Worm (Caenorhabditis elegans): ENCODE measurements around the gene sre-43.

The sre-43 gene

ce11 chrII:13991741-13992140 is 22.9 kb upstream of the sre-43 start, which contains the start of gene Y39G8B.5:
Y39G8B.5 (minus strand) TSS chrII:13991841.
- TF ChIP-seq T23F11.4 (GFP tag; optimal IDR thresholded peaks at IDR 0.05): no peak
- TF ChIP-seq ceh-31 (tag; optimal IDR thresholded peaks at IDR 0.05): no peak
- no peak for TF ChIP-seq hlh-8 (tag; optimal IDR thresholded peaks at IDR 0.05)
- TF ChIP-seq K02D7.2 (tag; optimal IDR thresholded peaks at IDR 0.05): no peak
- no peak for TF ChIP-seq lin-11 (tag; optimal IDR thresholded peaks at IDR 0.05)
- no peak for TF ChIP-seq pha-2 (tag; optimal IDR thresholded peaks at IDR 0.05)
- TF ChIP-seq C38D4.7 (GFP tag; optimal IDR thresholded peaks at IDR 0.05): no peak
- no peak for TF ChIP-seq tbx-2 (tag; optimal IDR thresholded peaks at IDR 0.05)
- TF ChIP-seq che-1 (tag; optimal IDR thresholded peaks at IDR 0.05): no peak
- TF ChIP-seq ceh-34 (tag; optimal IDR thresholded peaks at IDR 0.05): no peak
- no peak for TF ChIP-seq unc-3 (GFP tag; conservative IDR thresholded peaks at IDR 0.05)
- no peak for TF ChIP-seq unc-3 (tag; optimal IDR thresholded peaks at IDR 0.05)
- TF ChIP-seq unc-86 (tag; optimal IDR thresholded peaks at IDR 0.05): no peak
- TF ChIP-seq ceh-9 (tag; optimal IDR thresholded peaks at IDR 0.05): no peak
- TF ChIP-seq F13H6.1 (tag; optimal IDR thresholded peaks at IDR 0.05): no peak
- TF ChIP-seq sdc-2 (tag; optimal IDR thresholded peaks at IDR 0.05): no peak
- no peak for TF ChIP-seq dve-1 (tag; optimal IDR thresholded peaks at IDR 0.05)
- TF ChIP-seq pat-9 (tag; optimal IDR thresholded peaks at IDR 0.05): no peak
- TF ChIP-seq elt-4 (tag; optimal IDR thresholded peaks at IDR 0.05): no peak
- TF ChIP-seq eyg-1 (tag; optimal IDR thresholded peaks at IDR 0.05): no peak
- no peak for TF ChIP-seq fkh-10 (GFP tag; optimal IDR thresholded peaks at IDR 0.05)

ce11 chrII:13986061-13986460 is 17.2 kb upstream of the sre-43 start:
- TF ChIP-seq C38D4.7 (GFP tag; optimal IDR thresholded peaks at IDR 0.05) (peak; percentile 33), che-1 (tag; optimal IDR thresholded peaks at IDR 0.05) (peak; percentile 67), Y22D7AL.16 (tag; optimal IDR thresholded peaks at IDR 0.05) (peak; percentile 62), pat-9 (tag; optimal IDR thresholded peaks at IDR 0.05) (peak; percentile 51), lin-11 (tag; optimal IDR thresholded peaks at IDR 0.05) (peak; percentile 23)

ce11 chrII:13984551-13984950 is 15.7 kb upstream of the sre-43 start, which contains the start of gene sre-47:
sre-47 (minus strand) TSS chrII:13984651.
- TF ChIP-seq lim-6 (tag; optimal IDR thresholded peaks at IDR 0.05) (no peak), hlh-8 (tag; optimal IDR thresholded peaks at IDR 0.05) (no peak)

DNA sequence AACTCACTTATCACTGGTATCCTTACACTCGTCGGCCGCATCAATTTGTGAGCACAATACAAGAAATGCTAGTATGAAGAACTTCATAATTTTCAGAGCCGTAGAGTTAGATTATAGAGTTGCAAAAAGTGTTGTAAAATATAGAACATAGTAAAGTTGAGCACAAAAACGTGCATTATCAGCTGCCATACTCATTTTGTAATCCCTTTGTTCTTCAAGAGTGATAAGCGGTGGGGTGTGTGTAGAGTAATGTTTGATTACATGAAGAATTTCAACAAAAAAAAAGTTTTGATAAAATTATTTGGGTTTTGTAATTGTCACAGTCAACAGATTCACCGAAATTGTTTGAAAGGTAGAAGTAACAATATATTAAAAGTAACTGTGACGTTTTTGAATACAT is 14.0 kb upstream of the sre-43 start, which contains the start of the genes Y39G8B.13 and Y39G8B.10:
Gene Y39G8B.13 (minus strand): TSS at position 125 of the 400 bp plus-strand sequence.
Gene Y39G8B.10 (minus strand): TSS at position 193 of the 400 bp plus-strand sequence.
- TF ChIP-seq ttx-3 (tag; optimal IDR thresholded peaks at IDR 0.05): no peak
- peak; percentile 56 for TF ChIP-seq elt-2 (tag; optimal IDR thresholded peaks at IDR 0.05)

DNA sequence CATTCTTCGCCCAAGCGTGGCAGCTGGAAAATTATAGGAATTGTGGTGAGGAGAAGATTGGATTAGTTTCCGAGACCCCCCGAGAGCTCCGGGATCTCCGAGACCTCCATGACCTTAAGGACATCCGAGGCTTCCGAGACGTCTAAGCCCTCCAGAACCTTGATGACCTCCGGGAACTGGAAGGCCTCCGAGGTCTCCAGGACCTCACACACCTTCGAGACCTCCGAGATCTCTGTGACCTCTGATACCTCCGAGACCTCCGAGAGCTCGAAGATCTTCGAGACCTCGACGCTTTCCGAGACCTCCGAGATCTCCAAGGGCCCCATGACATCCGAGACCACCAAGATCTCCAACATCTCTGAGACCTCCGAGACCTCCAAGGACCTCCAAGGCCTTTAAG is 13.4 kb upstream of the sre-43 start:
- TF ChIP-seq hlh-6 (tag; optimal IDR thresholded peaks at IDR 0.05) (no peak), ceh-19 (GFP tag; optimal IDR thresholded peaks at IDR 0.05) (no peak), hlh-30 (tag; optimal IDR thresholded peaks at IDR 0.05; ENCODE audit: insufficient read depth) (no peak), lim-6 (tag; optimal IDR thresholded peaks at IDR 0.05) (no peak), sdc-2 (tag; optimal IDR thresholded peaks at IDR 0.05) (no peak), ceh-2 (tag; optimal IDR thresholded peaks at IDR 0.05) (no peak), ets-4 (tag; optimal IDR thresholded peaks at IDR 0.05) (no peak), syd-9 (tag; optimal IDR thresholded peaks at IDR 0.05) (no peak), ceh-9 (tag; optimal IDR thresholded peaks at IDR 0.05) (no peak)

DNA sequence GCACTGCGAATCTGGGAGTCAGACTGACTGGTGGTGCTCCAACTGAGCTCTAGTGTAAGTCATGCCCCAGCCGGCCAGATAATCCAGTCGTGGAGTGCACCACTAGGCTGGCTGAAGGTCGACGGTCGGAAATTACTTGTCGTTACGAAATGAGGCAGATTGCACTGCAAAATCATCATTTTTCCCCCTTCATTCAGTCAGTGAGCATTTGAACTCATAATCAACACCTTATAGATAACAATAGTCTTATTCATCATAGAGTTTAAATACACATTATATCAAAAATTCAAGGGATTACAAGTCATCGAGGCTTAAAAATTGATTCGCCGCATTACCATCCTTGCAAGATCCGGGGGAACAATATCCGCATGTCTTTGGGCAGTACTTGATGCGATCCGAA is 12.9 kb upstream of the sre-43 start:
- TF ChIP-seq ceh-19 (GFP tag; optimal IDR thresholded peaks at IDR 0.05): no peak
- no peak for TF ChIP-seq unc-86 (tag; optimal IDR thresholded peaks at IDR 0.05)
- TF ChIP-seq pax-1 (tag; optimal IDR thresholded peaks at IDR 0.05): no peak
- no peak for TF ChIP-seq ceh-45 (GFP tag; IDR thresholded peaks at IDR 0.05)
- no peak for TF ChIP-seq ceh-31 (tag; optimal IDR thresholded peaks at IDR 0.05)
- TF ChIP-seq sox-4 (tag; optimal IDR thresholded peaks at IDR 0.05): no peak
- no peak for TF ChIP-seq elt-4 (tag; optimal IDR thresholded peaks at IDR 0.05)
- TF ChIP-seq unc-42 (tag; optimal IDR thresholded peaks at IDR 0.05): no peak
- no peak for TF ChIP-seq C38D4.7 (GFP tag; optimal IDR thresholded peaks at IDR 0.05)
- TF ChIP-seq fax-1 (tag; optimal IDR thresholded peaks at IDR 0.05): no peak
- TF ChIP-seq ref-2 (tag; optimal IDR thresholded peaks at IDR 0.05): no peak
- no peak for TF ChIP-seq T23F11.4 (GFP tag; optimal IDR thresholded peaks at IDR 0.05)
- TF ChIP-seq ceh-6 (GFP tag; optimal IDR thresholded peaks at IDR 0.05): no peak
- no peak for TF ChIP-seq pag-3 (tag; optimal IDR thresholded peaks at IDR 0.05; ENCODE audit: borderline replicate concordance)
- no peak for TF ChIP-seq dmd-4 (tag; optimal IDR thresholded peaks at IDR 0.05; ENCODE audit: borderline replicate concordance)

Measured in whole organism, late embryonic.